Worm (Caenorhabditis elegans): ENCODE results near the gene Y65A5A.2.

Gene Y65A5A.2

ce11 chrIV:16399017-16399416, 12.8 kb upstream of the Y65A5A.2 start (continued):
- TF ChIP-seq hpl-2 (GFP tag; optimal IDR thresholded peaks at IDR 0.05): no peak
- TF ChIP-seq nhr-19 (GFP tag; conservative IDR thresholded peaks at IDR 0.05): peak; percentile 28; the same call in 1 of the 2 replicates

- peak; percentile 7 for TF ChIP-seq snu-23 (GFP tag; optimal IDR thresholded peaks at IDR 0.05)
- peak; percentile 4 for TF ChIP-seq lin-14 (GFP tag; optimal IDR thresholded peaks at IDR 0.05)
- peak; percentile 26 for TF ChIP-seq nhr-90 (tag; optimal IDR thresholded peaks at IDR 0.05; ENCODE audit: poor library complexity)
- TF ChIP-seq unc-130 (tag; optimal IDR thresholded peaks at IDR 0.05): no peak
- TF ChIP-seq efl-1 (optimal IDR thresholded peaks at IDR 0.05): no peak
- peak in 1 of 2 experiments; percentile 85 for TF ChIP-seq efl-1 (GFP tag; optimal IDR thresholded peaks at IDR 0.05 in 1 of 2)
- no peak for TF ChIP-seq sox-4 (tag; optimal IDR thresholded peaks at IDR 0.05)
- TF ChIP-seq lsy-2 (tag; optimal IDR thresholded peaks at IDR 0.05): no peak
- TF ChIP-seq elt-3 (tag; optimal IDR thresholded peaks at IDR 0.05): no peak
- peak; percentile 19; the same call in 1 of the 2 replicates for TF ChIP-seq nhr-19 (GFP tag; conservative IDR thresholded peaks at IDR 0.05)
- TF ChIP-seq lin-35 (GFP tag; optimal IDR thresholded peaks at IDR 0.05): peak in 1 of 2 experiments; percentile 40
Observed at ce11 chrIV:16399776-16400368, 11.9 kb upstream of the Y65A5A.2 start, which contains the start of gene Y65A5A.1. Gene Y65A5A.1 (minus strand): TSS chrIV:16399826.

- TF ChIP-seq nhr-47 (tag; optimal IDR thresholded peaks at IDR 0.05) (no peak), unc-86 (tag; optimal IDR thresholded peaks at IDR 0.05) (no peak), rnt-1 (tag; optimal IDR thresholded peaks at IDR 0.05) (peak; percentile 19), mef-2 (tag; optimal IDR thresholded peaks at IDR 0.05) (no peak), fos-1 (tag; optimal IDR thresholded peaks at IDR 0.05) (no peak), egl-27 (tag; optimal IDR thresholded peaks at IDR 0.05) (no peak), sox-4 (tag; optimal IDR thresholded peaks at IDR 0.05) (no peak), unc-62 (GFP tag; optimal IDR thresholded peaks at IDR 0.05) (no peak), ceh-8 (GFP tag; optimal IDR thresholded peaks at IDR 0.05) (no peak), hpl-2 (GFP tag; optimal IDR thresholded peaks at IDR 0.05) (no peak), nhr-71 (tag; optimal IDR thresholded peaks at IDR 0.05) (no peak), ceh-63 (GFP tag; optimal IDR thresholded peaks at IDR 0.05) (no peak), nhr-11 (tag; optimal IDR thresholded peaks at IDR 0.05) (no peak), ztf-11 (tag; optimal IDR thresholded peaks at IDR 0.05) (no peak), ets-5 (GFP tag; IDR thresholded peaks at IDR 0.05) (no peak), unc-98 (GFP tag; IDR thresholded peaks at IDR 0.05) (no peak), zip-4 (GFP tag; optimal IDR thresholded peaks at IDR 0.05) (no peak), lin-14 (GFP tag; optimal IDR thresholded peaks at IDR 0.05) (no peak), hlh-4 (tag; optimal IDR thresholded peaks at IDR 0.05) (no peak), lin-15B (tag; optimal IDR thresholded peaks at IDR 0.05) (no peak), ceh-88 (GFP tag; IDR thresholded peaks at IDR 0.05) (no peak), aly-2 (tag; optimal IDR thresholded peaks at IDR 0.05) (no peak), lin-13 (GFP tag; optimal IDR thresholded peaks at IDR 0.05) (no peak), C16A3.4 (tag; optimal IDR thresholded peaks at IDR 0.05) (peak; percentile 24), Y116A8C.19 (tag; optimal IDR thresholded peaks at IDR 0.05; ENCODE audit: borderline replicate concordance) (no peak), hlh-17 (GFP tag; optimal IDR thresholded peaks at IDR 0.05; ENCODE audit: borderline replicate concordance) (no peak), lin-39 (tag; optimal IDR thresholded peaks at IDR 0.05) (no peak), zag-1 (tag; optimal IDR thresholded peaks at IDR 0.05) (no peak), unc-130 (tag; optimal IDR thresholded peaks at IDR 0.05) (no peak), nhr-20 (tag; optimal IDR thresholded peaks at IDR 0.05) (peak; percentile 14), ama-1 (optimal IDR thresholded peaks at IDR 0.05) (no peak), lir-3 (tag; optimal IDR thresholded peaks at IDR 0.05; ENCODE audit: poor library complexity) (no peak), nhr-84 (tag; optimal IDR thresholded peaks at IDR 0.05) (no peak), dsc-1 (tag; optimal IDR thresholded peaks at IDR 0.05) (no peak), nhr-76 (tag; optimal IDR thresholded peaks at IDR 0.05) (no peak), nhr-85 (tag) (peak; percentile 48), snpc-4 (tag; optimal IDR thresholded peaks at IDR 0.05) (no peak), pqm-1 (tag; optimal IDR thresholded peaks at IDR 0.05) (no peak)
Observed at ce11 chrIV:16400412-16401381, 11.1 kb upstream of the Y65A5A.2 start.

Measured in whole organism, L1 larva.